Fruit fly (Drosophila melanogaster) whole organism, embryonic: ENCODE results near the gene CG42538.

Source experiments
- Abd-B ChIP-seq: fragments of 200-800 bp; sonication (Bioruptor generic); optimal IDR thresholded peaks from 2 replicates; lab custom pipeline; 2018; ENCODE audit warnings: missing biosample characterization, mild to moderate bottlenecking, missing genetic modification characterization, moderate library complexity
- BtbVII ChIP-seq: fragments of 200-800 bp; sonication (Bioruptor generic); optimal IDR thresholded peaks from 3 replicates; lab custom pipeline; 2017; ENCODE audit warnings: missing biosample characterization, mild to moderate bottlenecking, missing genetic modification characterization
- CG10366 ChIP-seq: fragments of 200-800 bp; sonication (Bioruptor generic); IDR thresholded peaks from 2 replicates; pipeline ENCODE4 v1.3.6; 2022; ENCODE audit warnings: missing biosample characterization, missing genetic modification characterization
- CG11504 ChIP-seq: fragments of 200-800 bp; sonication (Bioruptor generic); optimal IDR thresholded peaks from 3 replicates; lab custom pipeline; 2019; ENCODE audit warnings: missing biosample characterization, mild to moderate bottlenecking, missing genetic modification characterization, moderate library complexity
- CG13287 ChIP-seq: fragments of 200-800 bp; sonication (Bioruptor generic); IDR thresholded peaks from 2 replicates; pipeline ENCODE4 v1.3.6; 2022; ENCODE audit warnings: missing biosample characterization, missing genetic modification characterization; ENCODE audit not compliant: partially characterized antibody
- CG18011 ChIP-seq: fragments of 200-800 bp; sonication (Bioruptor generic); optimal IDR thresholded peaks from 2 replicates; lab custom pipeline; 2017; ENCODE audit warnings: missing biosample characterization, missing genetic modification characterization, mild to moderate bottlenecking, moderate library complexity, missing genotype
- CG1832 ChIP-seq: fragments of 200-800 bp; sonication (Bioruptor generic); optimal IDR thresholded peaks from 2 replicates; lab custom pipeline; 2017; ENCODE audit warnings: missing biosample characterization, mild to moderate bottlenecking, missing genetic modification characterization, inconsistent platforms
- CG2116 ChIP-seq: fragments of 200-800 bp; sonication (Bioruptor generic); optimal IDR thresholded peaks from 3 replicates; lab custom pipeline; 2018; ENCODE audit warnings: missing biosample characterization, mild to moderate bottlenecking, missing genetic modification characterization
- CG2889 ChIP-seq: fragments of 200-800 bp; sonication (Bioruptor generic); IDR thresholded peaks from 3 replicates; pipeline ENCODE4 v1.3.6; 2022; ENCODE audit warnings: missing biosample characterization, missing genetic modification characterization
- CG30431 ChIP-seq: fragments of 200-800 bp; sonication (Bioruptor generic); optimal IDR thresholded peaks from 2 replicates; lab custom pipeline; 2017; ENCODE audit warnings: missing biosample characterization, missing genetic modification characterization
- CG33213 ChIP-seq: fragments of 200-800 bp; sonication (Bioruptor generic); optimal IDR thresholded peaks from 3 replicates; lab custom pipeline; 2016; ENCODE audit warnings: missing biosample characterization, missing genetic modification characterization
- CG43689 ChIP-seq: fragments of 200-800 bp; sonication (Bioruptor generic); IDR thresholded peaks from 2 replicates; pipeline ENCODE4 v1.3.6; 2022; ENCODE audit warnings: missing biosample characterization, missing genetic modification characterization
- CG6254 ChIP-seq: fragments of 200-800 bp; sonication (Bioruptor generic); optimal IDR thresholded peaks from 3 replicates; lab custom pipeline; 2017; ENCODE audit warnings: mild to moderate bottlenecking, missing biosample characterization, missing genetic modification reagents, missing genetic modification characterization
- CG7271 ChIP-seq: fragments of 200-800 bp; sonication (Bioruptor generic); optimal IDR thresholded peaks from 2 replicates; lab custom pipeline; 2018; ENCODE audit warnings: missing biosample characterization, mild to moderate bottlenecking, missing genetic modification characterization, moderate library complexity
- CG7963 ChIP-seq: fragments of 200-800 bp; sonication (Bioruptor generic); IDR thresholded peaks from 3 replicates; pipeline ENCODE4 v1.3.6; 2022; ENCODE audit warnings: missing biosample characterization, missing genetic modification characterization; ENCODE audit not compliant: partially characterized antibody
- CG9215 ChIP-seq: fragments of 200-800 bp; sonication (Bioruptor generic); IDR thresholded peaks from 2 replicates; pipeline ENCODE4 v1.3.6; 2022; ENCODE audit warnings: missing biosample characterization, missing genetic modification characterization
- Doc3 ChIP-seq: fragments of 200-800 bp; sonication (Bioruptor generic); IDR thresholded peaks from 3 replicates; pipeline ENCODE4 v1.3.6; 2022; ENCODE audit warnings: missing biosample characterization, missing genetic modification characterization; ENCODE audit not compliant: partially characterized antibody
- Dp ChIP-seq: fragments of 200-800 bp; sonication (Bioruptor generic); optimal IDR thresholded peaks from 2 replicates; lab custom pipeline; 2018; ENCODE audit warnings: missing biosample characterization, mild to moderate bottlenecking, missing genetic modification characterization, moderate library complexity
- Dref ChIP-seq: fragments of 200-800 bp; sonication (Bioruptor generic); IDR thresholded peaks from 2 replicates; pipeline ENCODE4 v1.3.6; 2022; ENCODE audit warnings: missing biosample characterization, missing genetic modification characterization
- Ets65A ChIP-seq: fragments of 200-800 bp; sonication (Bioruptor generic); peaks from one replicate; lab custom pipeline; 2016; ENCODE audit warnings: missing biosample characterization, missing genetic modification characterization
- Fer1 ChIP-seq: fragments of 200-800 bp; sonication (Bioruptor generic); optimal IDR thresholded peaks from 2 replicates; lab custom pipeline; 2017; ENCODE audit warnings: missing biosample characterization, mild to moderate bottlenecking, missing genetic modification characterization
- Fer3 ChIP-seq: fragments of 200-800 bp; sonication (Bioruptor generic); optimal IDR thresholded peaks from 2 replicates; lab custom pipeline; 2018; ENCODE audit warnings: missing biosample characterization, mild to moderate bottlenecking, missing genetic modification characterization, moderate library complexity
- H15 ChIP-seq: fragments of 200-800 bp; sonication (Bioruptor generic); IDR thresholded peaks from 3 replicates; pipeline ENCODE4 v1.3.6; 2022; ENCODE audit warnings: missing biosample characterization, missing genetic modification characterization
- Hr51 ChIP-seq, 2 experiments: fragments of 200-800 bp; sonication (Bioruptor generic); optimal IDR thresholded peaks; 2 replicates in 1 of 2; 3 replicates in 1 of 2; lab custom pipeline; 2016 to 2018; ENCODE audit warnings: missing biosample characterization in 2 of 2, missing genetic modification characterization in 2 of 2, mild to moderate bottlenecking in 1 of 2, moderate library complexity in 1 of 2
- Mad ChIP-seq: fragments of 200-800 bp; sonication (Bioruptor generic); optimal IDR thresholded peaks from 2 replicates; lab custom pipeline; 2016; ENCODE audit warnings: missing biosample characterization, missing genetic modification characterization
- Pdp1 ChIP-seq, 2 experiments: fragments of 200-800 bp; sonication (Bioruptor generic); optimal IDR thresholded peaks; 3 replicates each; lab custom pipeline; 2016; ENCODE audit warnings: missing biosample characterization in 2 of 2, missing genetic modification characterization in 2 of 2, mild to moderate bottlenecking in 1 of 2, moderate library complexity in 1 of 2
- Poxn ChIP-seq: fragments of 200-800 bp; sonication (Bioruptor generic); IDR thresholded peaks from 2 replicates; pipeline ENCODE4 v1.3.6; 2022; ENCODE audit warnings: missing biosample characterization, missing genetic modification characterization
- Sin3A ChIP-seq: fragments of >200 bp; optimal IDR thresholded peaks from 2 replicates; lab custom pipeline; 2018
- Sry-δ ChIP-seq: fragments of 200-800 bp; sonication (Bioruptor generic); optimal IDR thresholded peaks from 2 replicates; lab custom pipeline; 2016; ENCODE audit warnings: missing biosample characterization, missing genetic modification characterization
- abd-A ChIP-seq: fragments of 200-800 bp; sonication (Bioruptor generic); optimal IDR thresholded peaks from 3 replicates; lab custom pipeline; 2019; ENCODE audit warnings: missing biosample characterization, mild to moderate bottlenecking, missing genetic modification characterization, moderate library complexity
- amos ChIP-seq: fragments of 200-800 bp; sonication (Bioruptor generic); IDR thresholded peaks from 2 replicates; pipeline ENCODE4 v1.3.6; 2022; ENCODE audit warnings: missing biosample characterization, missing genetic modification characterization; ENCODE audit not compliant: partially characterized antibody
- danr ChIP-seq: fragments of 200-800 bp; sonication (Bioruptor generic); IDR thresholded peaks from 2 replicates; pipeline ENCODE4 v1.3.6; 2022; ENCODE audit warnings: missing biosample characterization, missing genetic modification characterization
- ewg ChIP-seq: fragments of 200-800 bp; sonication (Bioruptor generic); optimal IDR thresholded peaks from 3 replicates; lab custom pipeline; 2017; ENCODE audit warnings: mild to moderate bottlenecking, missing biosample characterization, missing genetic modification reagents, missing genetic modification characterization
- fd64A ChIP-seq: fragments of 200-800 bp; sonication (Bioruptor generic); optimal IDR thresholded peaks from 3 replicates; lab custom pipeline; 2018; ENCODE audit warnings: missing biosample characterization, mild to moderate bottlenecking, missing genetic modification characterization
- fru ChIP-seq: fragments of >200 bp; optimal IDR thresholded peaks from 2 replicates; lab custom pipeline; 2017
- ftz-f1 ChIP-seq: fragments of 200-800 bp; sonication (Bioruptor generic); optimal IDR thresholded peaks from 2 replicates; lab custom pipeline; 2016; ENCODE audit warnings: missing biosample characterization, missing genetic modification characterization
- gro ChIP-seq: fragments of 200-800 bp; sonication (Bioruptor generic); optimal IDR thresholded peaks from 2 replicates; lab custom pipeline; 2016; ENCODE audit warnings: missing biosample characterization, missing genetic modification characterization
- jumu ChIP-seq: fragments of 200-800 bp; sonication (Bioruptor generic); optimal IDR thresholded peaks from 3 replicates; lab custom pipeline; 2016; ENCODE audit warnings: missing biosample characterization, missing genetic modification characterization
- knrl ChIP-seq: fragments of 200-800 bp; sonication (Bioruptor generic); IDR thresholded peaks from 3 replicates; pipeline ENCODE4 v1.3.6; 2022; ENCODE audit warnings: missing biosample characterization, missing genetic modification characterization; ENCODE audit not compliant: partially characterized antibody
- nerfin-1 ChIP-seq: fragments of 200-800 bp; sonication (Bioruptor generic); optimal IDR thresholded peaks from 3 replicates; lab custom pipeline; 2019; ENCODE audit warnings: missing biosample characterization, mild to moderate bottlenecking, missing genetic modification characterization, moderate library complexity
- otp ChIP-seq: fragments of 200-800 bp; sonication (Bioruptor generic); IDR thresholded peaks from 3 replicates; pipeline ENCODE4, ENCODE4 v1.3.6; 2022; ENCODE audit warnings: missing biosample characterization, missing genetic modification characterization
- pfk ChIP-seq: fragments of 200-800 bp; sonication (Bioruptor generic); optimal IDR thresholded peaks from 2 replicates; lab custom pipeline; 2018; ENCODE audit warnings: missing biosample characterization, mild to moderate bottlenecking, missing genetic modification characterization, moderate library complexity
- phol ChIP-seq: fragments of 200-800 bp; sonication (Bioruptor generic); optimal IDR thresholded peaks from 3 replicates; lab custom pipeline; 2018; ENCODE audit warnings: missing biosample characterization, mild to moderate bottlenecking, missing genetic modification characterization, moderate library complexity
- seq ChIP-seq: fragments of 200-800 bp; sonication (Bioruptor generic); IDR thresholded peaks from 2 replicates; pipeline ENCODE4 v1.3.6; 2022; ENCODE audit warnings: missing biosample characterization, missing genetic modification characterization
- shn ChIP-seq: fragments of 200-800 bp; sonication (Bioruptor generic); optimal IDR thresholded peaks from 3 replicates; lab custom pipeline; 2016; ENCODE audit warnings: missing biosample characterization, missing genetic modification characterization
- sisA ChIP-seq: fragments of 200-800 bp; sonication (Bioruptor generic); IDR thresholded peaks from 2 replicates; pipeline ENCODE4 v1.3.6; 2022; ENCODE audit warnings: missing biosample characterization, missing genetic modification characterization
- sna ChIP-seq: fragments of 200-800 bp; sonication (Bioruptor generic); IDR thresholded peaks from 2 replicates; pipeline ENCODE4 v1.3.6; 2022; ENCODE audit warnings: missing biosample characterization, missing genetic modification characterization; ENCODE audit not compliant: partially characterized antibody
- unc-4 ChIP-seq: fragments of 200-800 bp; sonication (Bioruptor generic); IDR thresholded peaks from 2 replicates; pipeline ENCODE4 v1.3.6; 2022; ENCODE audit warnings: missing biosample characterization, missing genetic modification characterization; ENCODE audit not compliant: partially characterized antibody
- vvl ChIP-seq: fragments of 200-800 bp; sonication (Bioruptor generic); IDR thresholded peaks from 2 replicates; pipeline ENCODE4 v1.3.6; 2022; ENCODE audit warnings: missing biosample characterization, missing genetic modification characterization
- z ChIP-seq: fragments of 200-800 bp; sonication (Bioruptor generic); IDR thresholded peaks from 3 replicates; pipeline ENCODE4 v1.3.6; 2022; ENCODE audit warnings: missing biosample characterization, missing genetic modification characterization
- zfh2 ChIP-seq: fragments of 200-800 bp; sonication (Bioruptor generic); optimal IDR thresholded peaks from 2 replicates; lab custom pipeline; 2016; ENCODE audit warnings: missing biosample characterization, missing genetic modification characterization

The CG42538 gene

dm6 chr3L:16050887-16051258 is 16.5 kb downstream of the CG42538 start, which contains the start of gene Diap1 (continued):
- TF ChIP-seq otp (GFP tag; lab: Robert Waterston, UW), result no peak
- peak; percentile 94 for TF ChIP-seq CG13287 (GFP tag; lab: Robert Waterston, UW)
- peak; percentile 90 for TF ChIP-seq Ets65A (GFP tag; lab: Kevin White, UChicago)
- TF ChIP-seq CG10366 (GFP tag; lab: Robert Waterston, UW), result no peak
- TF ChIP-seq H15, result no peak
- peak; percentile 88 for TF ChIP-seq knrl
- TF ChIP-seq Doc3 (GFP tag; lab: Robert Waterston, UW), result peak; percentile 85
- peak; percentile 91 for TF ChIP-seq sna (GFP tag; lab: Robert Waterston, UW)
- no peak for TF ChIP-seq ewg (GFP tag; lab: Kevin White, UChicago)
- TF ChIP-seq Fer1, result no peak
- no peak for TF ChIP-seq z
- no peak for TF ChIP-seq CG30431 (GFP tag; lab: Kevin White, UChicago)
- no peak for TF ChIP-seq sisA
- TF ChIP-seq danr, result no peak
- no peak for TF ChIP-seq shn
- TF ChIP-seq gro (GFP tag; lab: Kevin White, UChicago), result peak; percentile 4
- TF ChIP-seq Dp (GFP tag; lab: Kevin White, UChicago), result peak; percentile 85
- no peak for TF ChIP-seq CG2889 (GFP tag; lab: Robert Waterston, UW)
- peak; percentile 91 for TF ChIP-seq CG7963 (GFP tag; lab: Robert Waterston, UW)
- peak; percentile 21; the same call in 1 of the 2 replicates for TF ChIP-seq CG9215 (GFP tag; lab: Robert Waterston, UW)
- TF ChIP-seq Poxn (GFP tag; lab: Robert Waterston, UW), result no peak
- peak; percentile 53 for TF ChIP-seq ftz-f1 (GFP tag; lab: Kevin White, UChicago)
- TF ChIP-seq zfh2 (GFP tag; lab: Kevin White, UChicago), result no peak
- TF ChIP-seq Dref, result peak; percentile 100
- no peak for TF ChIP-seq CG43689 (GFP tag; lab: Robert Waterston, UW)
- TF ChIP-seq Hr51 (GFP tag; optimal IDR thresholded peaks at IDR 0.05; lab: Kevin White, UChicago), result no peak
- TF ChIP-seq abd-A (tag; lab: Kevin White, UChicago), result peak; percentile 7
- TF ChIP-seq CG2116 (GFP tag; lab: Kevin White, UChicago), result peak; percentile 95
- TF ChIP-seq vvl (GFP tag; lab: Robert Waterston, UW), result peak; percentile 76
- TF ChIP-seq CG11504 (tag; lab: Kevin White, UChicago), result peak; percentile 23
- TF ChIP-seq Pdp1 (GFP tag; optimal IDR thresholded peaks at IDR 0.05; lab: Kevin White, UChicago), result peak in 1 of 2 experiments; percentile 17
- no peak for TF ChIP-seq BtbVII (GFP tag; lab: Kevin White, UChicago)
- no peak for TF ChIP-seq CG6254 (GFP tag; lab: Kevin White, UChicago)
- TF ChIP-seq CG7271 (tag; lab: Kevin White, UChicago), result no peak
- no peak for TF ChIP-seq Fer3 (tag; lab: Kevin White, UChicago)
- TF ChIP-seq pfk (GFP tag; lab: Kevin White, UChicago), result peak; percentile 64
- TF ChIP-seq unc-4 (GFP tag; lab: Robert Waterston, UW), result peak; percentile 88
- no peak for TF ChIP-seq fd64A (GFP tag; lab: Kevin White, UChicago)
- no peak for TF ChIP-seq Mad (GFP tag; lab: Kevin White, UChicago)
- TF ChIP-seq Abd-B, result no peak
- no peak for TF ChIP-seq fru (lab: Kevin White, UChicago)
- peak; percentile 40 for TF ChIP-seq phol (tag; lab: Kevin White, UChicago)
- TF ChIP-seq Sin3A, result peak; percentile 71
- no peak for TF ChIP-seq CG18011 (GFP tag; lab: Kevin White, UChicago)
- 0 out of 2 replicates have a peak, but pooled peaks have one; percentile 3 for TF ChIP-seq seq
- no peak for TF ChIP-seq CG1832 (GFP tag; lab: Kevin White, UChicago)
- no peak for TF ChIP-seq nerfin-1 (tag; lab: Kevin White, UChicago)
- peak; percentile 90 for TF ChIP-seq Sry-δ (GFP tag; lab: Kevin White, UChicago)
- peak; percentile 89; the same call in 1 of the 2 replicates for TF ChIP-seq amos (GFP tag; lab: Robert Waterston, UW)
- TF ChIP-seq CG33213 (GFP tag; lab: Kevin White, UChicago), result peak; percentile 41
- TF ChIP-seq jumu (GFP tag; lab: Kevin White, UChicago), result no peak
